Worm (Caenorhabditis elegans) whole organism, L3 larva: ENCODE results near the gene F36H12.3.
"Not testable (repeated sequence)": the region's sequence is repeated elsewhere in the genome, so short reads cannot be mapped to it uniquely, and the experiment has no call there.

Experiments used
- R02D3.7 ChIP-seq: fragments of 150-350 bp; optimal IDR thresholded peaks from 2 replicates; lab custom pipeline; 2014; ENCODE audit warnings: missing biosample characterization, missing genetic modification characterization
- ZK546.5 ChIP-seq: sonication (generic microtip); optimal IDR thresholded peaks from 2 replicates; lab custom pipeline; 2017; ENCODE audit warnings: missing biosample characterization, missing genetic modification characterization
- aly-2 ChIP-seq: fragments of 150-350 bp; optimal IDR thresholded peaks from 2 replicates; lab custom pipeline; 2014; ENCODE audit warnings: missing biosample characterization, missing genetic modification characterization
- ama-1 ChIP-seq: fragments of 150-350 bp; optimal IDR thresholded peaks from 2 replicates; lab custom pipeline; 2018
- ceh-28 ChIP-seq: fragments of 150-350 bp; optimal IDR thresholded peaks from 2 replicates; lab custom pipeline; 2014; ENCODE audit warnings: missing biosample characterization, missing genetic modification reagents, missing genetic modification characterization
- ceh-82 ChIP-seq: fragments of 150-350 bp; optimal IDR thresholded peaks from 2 replicates; lab custom pipeline; 2014; ENCODE audit warnings: missing biosample characterization, missing genetic modification characterization
- ceh-9 ChIP-seq: sonication (generic microtip); optimal IDR thresholded peaks from 2 replicates; lab custom pipeline; 2018; ENCODE audit warnings: missing biosample characterization, missing genetic modification characterization
- daf-12 ChIP-seq: fragments of 150-350 bp; optimal IDR thresholded peaks from 2 replicates; lab custom pipeline; 2014; ENCODE audit warnings: missing biosample characterization, missing genetic modification reagents, missing genetic modification characterization
- egl-27 ChIP-seq: sonication (generic microtip); optimal IDR thresholded peaks from 4 replicates; lab custom pipeline; 2017; ENCODE audit warnings: missing biosample characterization, missing genetic modification reagents, missing genetic modification characterization
- egl-5 ChIP-seq: fragments of 150-350 bp; optimal IDR thresholded peaks from 2 replicates; lab custom pipeline; 2017; ENCODE audit warnings: missing biosample characterization, missing genetic modification reagents, missing genetic modification characterization, inconsistent platforms
- elt-1 ChIP-seq: fragments of 150-350 bp; optimal IDR thresholded peaks from 2 replicates; lab custom pipeline; 2014; ENCODE audit warnings: missing biosample characterization, missing genetic modification characterization
- elt-3 ChIP-seq, 3 experiments: fragments of 150-350 bp in 1 of 3; sonication (generic microtip) in 2 of 3; optimal IDR thresholded peaks; 2 replicates in 2 of 3; 4 replicates in 1 of 3; lab custom pipeline; 2014 to 2017; ENCODE audit warnings: missing biosample characterization in 3 of 3, missing genetic modification characterization in 3 of 3
- fkh-2 ChIP-seq: fragments of 150-350 bp; optimal IDR thresholded peaks from 2 replicates; lab custom pipeline; 2014; ENCODE audit warnings: missing biosample characterization, missing genetic modification reagents, missing genetic modification characterization
- hmg-11 ChIP-seq: sonication (generic microtip); optimal IDR thresholded peaks from 2 replicates; lab custom pipeline; 2016; ENCODE audit warnings: missing genetic modification characterization, missing compliant biosample characterization
- lin-15B ChIP-seq: fragments of 150-350 bp; optimal IDR thresholded peaks from 2 replicates; lab custom pipeline; 2014; ENCODE audit warnings: missing biosample characterization, missing genetic modification characterization
- lsy-12 ChIP-seq: sonication (generic microtip); optimal IDR thresholded peaks from 2 replicates; lab custom pipeline; 2016; ENCODE audit warnings: mild to moderate bottlenecking, missing genetic modification characterization, missing compliant biosample characterization
- mdl-1 ChIP-seq: fragments of 150-350 bp; optimal IDR thresholded peaks from 2 replicates; lab custom pipeline; 2014; ENCODE audit warnings: missing biosample characterization, missing genetic modification characterization
- mml-1 ChIP-seq: fragments of 150-350 bp; sonication (generic microtip); optimal IDR thresholded peaks from 3 replicates; lab custom pipeline; 2014; ENCODE audit warnings: missing biosample characterization, missing genetic modification characterization
- nhr-11 ChIP-seq: fragments of 150-350 bp; optimal IDR thresholded peaks from 2 replicates; lab custom pipeline; 2014; ENCODE audit warnings: missing biosample characterization, missing genetic modification characterization
- nhr-12 ChIP-seq: fragments of 150-350 bp; optimal IDR thresholded peaks from 2 replicates; lab custom pipeline; 2014; ENCODE audit warnings: missing biosample characterization, missing genetic modification characterization
- nhr-23 ChIP-seq: fragments of 150-350 bp; optimal IDR thresholded peaks from 2 replicates; lab custom pipeline; 2014; ENCODE audit warnings: missing biosample characterization, missing genetic modification reagents, missing genetic modification characterization
- nhr-43 ChIP-seq: sonication (generic microtip); optimal IDR thresholded peaks from 2 replicates; lab custom pipeline; 2016; ENCODE audit warnings: mild to moderate bottlenecking, missing genetic modification characterization, missing compliant biosample characterization; ENCODE audit not compliant: poor library complexity, severe bottlenecking
- nhr-67 ChIP-seq: fragments of 150-350 bp; optimal IDR thresholded peaks from 2 replicates; lab custom pipeline; 2014; ENCODE audit warnings: missing biosample characterization, missing genetic modification characterization
- nhr-76 ChIP-seq: fragments of 150-350 bp; sonication (generic microtip); optimal IDR thresholded peaks from 5 replicates; lab custom pipeline; 2014; ENCODE audit warnings: missing biosample characterization, missing genetic modification characterization
- nhr-77 ChIP-seq: fragments of 150-350 bp; optimal IDR thresholded peaks from 2 replicates; lab custom pipeline; 2014; ENCODE audit warnings: missing biosample characterization, missing genetic modification characterization
- pha-4 ChIP-seq: fragments of 150-350 bp; optimal IDR thresholded peaks from 2 replicates; lab custom pipeline; 2014; ENCODE audit warnings: missing biosample characterization, missing genetic modification reagents, missing genetic modification characterization
- pqm-1 ChIP-seq: fragments of 150-350 bp; optimal IDR thresholded peaks from 2 replicates; lab custom pipeline; 2017; ENCODE audit warnings: missing biosample characterization, missing genetic modification characterization, inconsistent platforms
- sea-2 ChIP-seq: fragments of 150-350 bp; sonication (generic microtip); optimal IDR thresholded peaks from 4 replicates; lab custom pipeline; 2014; ENCODE audit warnings: missing biosample characterization, missing genetic modification reagents, missing genetic modification characterization
- skn-1 ChIP-seq: fragments of 150-350 bp; optimal IDR thresholded peaks from 2 replicates; lab custom pipeline; 2014; ENCODE audit warnings: missing biosample characterization, missing genetic modification characterization
- snpc-4 ChIP-seq: fragments of 150-350 bp; optimal IDR thresholded peaks from 2 replicates; lab custom pipeline; 2014; ENCODE audit warnings: missing biosample characterization, missing genetic modification characterization
- unc-62 ChIP-seq: fragments of 150-350 bp; sonication (generic microtip); optimal IDR thresholded peaks from 4 replicates; lab custom pipeline; 2014; ENCODE audit warnings: missing biosample characterization, missing genetic modification reagents, missing genetic modification characterization
- zag-1 ChIP-seq: fragments of 150-350 bp; optimal IDR thresholded peaks from 2 replicates; lab custom pipeline; 2014; ENCODE audit warnings: missing biosample characterization, missing genetic modification characterization
- ztf-11 ChIP-seq: fragments of 150-350 bp; optimal IDR thresholded peaks from 2 replicates; lab custom pipeline; 2014; ENCODE audit warnings: missing biosample characterization, missing genetic modification characterization
- ztf-4 ChIP-seq: fragments of 150-350 bp; optimal IDR thresholded peaks from 2 replicates; lab custom pipeline; 2014; ENCODE audit warnings: missing biosample characterization, missing genetic modification characterization

F36H12.3 gene

ce11 chrIV:5297436-5298012 is 24.9 kb downstream of the F36H12.3 start, which contains the start of the genes ZK354.6 and msp-113:
ZK354.6 (minus strand) TSS chrIV:5297536.
msp-113 (plus strand) TSS chrIV:5297962.
- TF ChIP-seq nhr-12 (tag; lab: Kevin White, UChicago): no peak
- TF ChIP-seq mdl-1 (tag; lab: Kevin White, UChicago): no peak
- TF ChIP-seq nhr-77: no peak
- TF ChIP-seq nhr-43 (tag; lab: Kevin White, UChicago): no peak
- TF ChIP-seq ceh-82: no peak
- TF ChIP-seq ZK546.5 (tag; lab: Kevin White, UChicago): no peak
- TF ChIP-seq elt-3 (tag; optimal IDR thresholded peaks at IDR 0.05; lab: Kevin White, UChicago): no peak

DNA sequence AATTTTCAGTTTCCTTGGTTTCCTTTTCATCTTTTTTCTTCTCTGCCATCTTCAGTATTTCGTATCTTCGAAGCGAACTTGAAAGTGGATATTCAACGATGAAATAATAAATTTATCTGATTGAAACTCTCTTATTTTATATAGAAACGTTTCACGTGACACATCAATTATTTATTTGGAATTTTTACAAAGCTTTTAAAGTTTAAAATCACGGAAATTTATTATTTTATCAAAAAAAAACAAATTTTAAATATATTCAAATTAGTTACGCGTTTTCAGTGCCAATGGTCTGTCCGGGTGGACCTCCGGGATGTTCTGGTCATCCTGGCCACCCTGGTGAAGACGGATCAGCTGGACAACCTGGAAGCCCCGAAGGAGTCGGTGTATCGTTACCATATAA is 30.4 kb downstream of the F36H12.3 start, which contains the start of gene ZK354.7:
Gene ZK354.7, minus strand, starts transcription at position 101 of the 400 bp plus-strand sequence.
- no peak for TF ChIP-seq hmg-11 (tag; lab: Kevin White, UChicago)
- no peak for TF ChIP-seq nhr-43 (tag; lab: Kevin White, UChicago)
- no peak for TF ChIP-seq fkh-2 (tag; lab: Kevin White, UChicago)
- no peak for TF ChIP-seq ceh-9 (tag; lab: Kevin White, UChicago)
- TF ChIP-seq R02D3.7 (tag; lab: Kevin White, UChicago): no peak
- TF ChIP-seq egl-27 (tag; lab: Kevin White, UChicago): no peak
- TF ChIP-seq unc-62 (GFP tag; lab: Kevin White, UChicago): no peak
- TF ChIP-seq nhr-23 (tag; lab: Kevin White, UChicago): no peak
- TF ChIP-seq ztf-11 (tag; lab: Kevin White, UChicago): no peak
- TF ChIP-seq ceh-28 (tag; lab: Kevin White, UChicago): no peak
- no peak for TF ChIP-seq mml-1
- no peak for TF ChIP-seq egl-5 (tag; lab: Kevin White, UChicago)
- TF ChIP-seq nhr-76 (tag; lab: Kevin White, UChicago): no peak
- no peak for TF ChIP-seq ztf-4 (tag; lab: Kevin White, UChicago)
- no peak for TF ChIP-seq zag-1
- no peak for TF ChIP-seq pqm-1 (tag; lab: Kevin White, UChicago)
- TF ChIP-seq daf-12 (tag; lab: Kevin White, UChicago): no peak

ce11 chrIV:5306040-5306439 is 33.4 kb downstream of the F36H12.3 start, which contains the start of gene ZK354.8:
ZK354.8 (minus strand) TSS chrIV:5306140.
- no peak for TF ChIP-seq zag-1
- no peak for TF ChIP-seq nhr-23 (tag; lab: Kevin White, UChicago)
- TF ChIP-seq lin-15B: no peak
- no peak for TF ChIP-seq elt-3 (tag; optimal IDR thresholded peaks at IDR 0.05; lab: Kevin White, UChicago)
- TF ChIP-seq nhr-11: no peak
- TF ChIP-seq aly-2 (tag; lab: Kevin White, UChicago): no peak
- no peak for TF ChIP-seq nhr-67 (tag; lab: Kevin White, UChicago)
- no peak for TF ChIP-seq R02D3.7 (tag; lab: Kevin White, UChicago)
- no peak for TF ChIP-seq ama-1 (lab: Kevin White, UChicago)
- TF ChIP-seq lsy-12 (tag; lab: Kevin White, UChicago): no peak
- no peak for TF ChIP-seq nhr-77
- no peak for TF ChIP-seq pha-4 (tag; lab: Kevin White, UChicago)
- TF ChIP-seq elt-1: no peak

DNA sequence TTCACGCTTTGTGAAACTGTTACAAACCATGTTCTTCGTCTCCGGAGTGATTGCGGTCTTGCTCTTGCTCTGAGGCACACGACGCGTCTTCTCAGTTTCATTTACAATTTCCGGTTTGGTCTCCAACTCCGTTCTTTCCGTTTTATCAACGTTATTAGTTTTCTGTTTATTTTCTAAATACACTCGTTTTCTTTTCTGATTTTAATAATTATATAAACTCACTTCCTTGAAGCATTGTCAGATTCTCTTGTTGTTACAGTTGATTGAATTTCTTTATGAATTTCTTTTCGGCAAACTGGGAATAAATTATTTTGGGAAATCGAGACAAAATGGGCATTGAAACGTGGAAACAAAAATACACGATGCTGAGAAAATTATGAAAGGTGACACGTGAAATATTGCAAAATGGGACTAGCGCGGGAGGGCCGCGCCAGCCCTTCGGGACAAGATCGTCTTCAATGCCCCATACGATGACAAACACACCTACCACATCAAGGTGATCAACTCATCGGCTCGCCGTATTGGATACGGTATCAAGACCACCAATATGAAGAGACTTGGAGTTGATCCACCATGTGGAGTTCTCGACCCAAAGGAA is 35.5 kb downstream of the F36H12.3 start, which contains the start of the genes ZK354.9 and msp-58:
Gene ZK354.9, minus strand, starts transcription at position 101 of the 598 bp plus-strand sequence.
Gene msp-58, plus strand, starts transcription at position 548 of the 598 bp plus-strand sequence.
- TF ChIP-seq snpc-4; skn-1 (tag; lab: Kevin White, UChicago); ztf-11 (tag; lab: Kevin White, UChicago): not testable (repeated sequence)

DNA sequence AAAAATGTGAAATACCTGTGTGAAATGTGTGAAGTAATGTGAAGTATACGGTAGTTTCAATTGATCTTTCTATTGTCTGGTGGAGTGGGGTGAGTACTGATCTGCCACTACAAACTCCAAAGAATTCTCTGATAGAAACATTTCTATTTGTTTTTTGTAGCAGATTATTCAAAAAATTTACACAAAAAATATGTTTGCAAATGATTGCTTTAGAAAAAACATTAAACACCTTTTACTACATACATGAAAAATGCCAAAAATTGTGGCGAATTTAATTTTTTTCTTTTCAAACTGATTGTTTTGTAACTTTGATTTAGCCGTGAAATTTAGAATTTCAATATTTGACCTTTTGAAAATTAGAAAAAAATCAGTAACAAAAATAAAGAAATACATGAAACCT is 37.1 kb downstream of the F36H12.3 start, which contains the start of gene ZK354.3:
Gene ZK354.3, plus strand, starts transcription at position 301 of the 400 bp plus-strand sequence.
- TF ChIP-seq sea-2 (GFP tag; lab: Kevin White, UChicago): no peak
- no peak for TF ChIP-seq egl-27 (tag; lab: Kevin White, UChicago)
